Worm (Caenorhabditis elegans): ENCODE data around the gene ncs-7.

ce11 chrX:17634245-17634644 is 19.9 kb downstream of the ncs-7 start:
- TF ChIP-seq ztf-23 (GFP tag; IDR thresholded peaks at IDR 0.05) = no peak
- no peak for TF ChIP-seq klf-2 (GFP tag; conservative IDR thresholded peaks at IDR 0.05)
- TF ChIP-seq ztf-29 (GFP tag; IDR thresholded peaks at IDR 0.05) = no peak
- no peak for TF ChIP-seq cog-1 (tag; optimal IDR thresholded peaks at IDR 0.05)

All from whole organism, midembryonic.